Worm (Caenorhabditis elegans) whole organism, midembryonic: ENCODE data around the gene cox-6B.

Source experiments
- T22C8.4 ChIP-seq: fragments of 200-800 bp; sonication (Bioruptor generic); IDR thresholded peaks from 2 replicates; pipeline ENCODE4 v1.3.6; 2022; ENCODE audit warnings: missing genetic modification characterization, missing compliant biosample characterization
- ztf-29 ChIP-seq: fragments of 200-800 bp; sonication (Bioruptor generic); IDR thresholded peaks from 2 replicates; pipeline ENCODE4 v1.3.6; 2022; ENCODE audit warnings: missing genetic modification reagents, missing genetic modification characterization, missing compliant biosample characterization

ce11 chrIII:2787979-2788491 lies 88.6 kb downstream of the cox-6B start, which contains the start of gene tbcc-1:
- TF ChIP-seq ztf-29 (no peak), T22C8.4 (0 out of 2 replicates have a peak, but pooled peaks have one; percentile 8)
